Fruit fly (Drosophila melanogaster) whole organism, embryonic: Measurements from ENCODE around the gene CG13801.

ENCODE experiments used
- Bteb2 ChIP-seq: fragments of 200-800 bp; sonication (Bioruptor generic); optimal IDR thresholded peaks from 2 replicates; lab custom pipeline; 2016; ENCODE audit warnings: missing biosample characterization, missing genetic modification characterization
- CG10147 ChIP-seq: fragments of 200-800 bp; sonication (Bioruptor generic); optimal IDR thresholded peaks from 2 replicates; lab custom pipeline; 2019; ENCODE audit warnings: missing biosample characterization, mild to moderate bottlenecking, missing genetic modification characterization, moderate library complexity
- CG10565 ChIP-seq: fragments of 200-800 bp; sonication (Bioruptor generic); optimal IDR thresholded peaks from 3 replicates; lab custom pipeline; 2016; ENCODE audit warnings: missing biosample characterization, mild to moderate bottlenecking, missing genetic modification characterization
- CG10654 ChIP-seq: fragments of 200-800 bp; sonication (Bioruptor generic); optimal IDR thresholded peaks from 2 replicates; lab custom pipeline; 2016; ENCODE audit warnings: missing biosample characterization, missing genetic modification characterization
- CG11085 ChIP-seq: fragments of 200-800 bp; sonication (Bioruptor generic); IDR thresholded peaks from 2 replicates; pipeline ENCODE4 v1.3.6; 2022; ENCODE audit warnings: missing biosample characterization, missing genetic modification characterization
- CG11560 ChIP-seq: fragments of 200-800 bp; sonication (Bioruptor generic); IDR thresholded peaks from 3 replicates; pipeline ENCODE4 v1.3.6; 2022; ENCODE audit warnings: missing biosample characterization, missing genetic modification characterization
- CG12236 ChIP-seq: fragments of 200-800 bp; sonication (Bioruptor generic); optimal IDR thresholded peaks from 2 replicates; lab custom pipeline; 2016; ENCODE audit warnings: missing biosample characterization, missing genetic modification characterization
- CG13123 ChIP-seq: fragments of 200-800 bp; sonication (Bioruptor generic); optimal IDR thresholded peaks from 2 replicates; lab custom pipeline; 2016; ENCODE audit warnings: missing biosample characterization, missing genetic modification characterization
- CG14441 ChIP-seq: fragments of 200-800 bp; sonication (Bioruptor generic); IDR thresholded peaks from 2 replicates; pipeline ENCODE4 v1.3.6; 2022; ENCODE audit warnings: missing biosample characterization, missing genetic modification characterization
- CG14667 ChIP-seq: fragments of 200-800 bp; sonication (Bioruptor generic); IDR thresholded peaks from 2 replicates; pipeline ENCODE4 v1.3.6; 2022; ENCODE audit warnings: missing biosample characterization, missing genetic modification characterization
- CG17802 ChIP-seq: fragments of 200-800 bp; sonication (Bioruptor generic); optimal IDR thresholded peaks from 2 replicates; lab custom pipeline; 2018; ENCODE audit warnings: missing biosample characterization, mild to moderate bottlenecking, missing genetic modification characterization, moderate library complexity
- CG2202 ChIP-seq: fragments of 200-800 bp; sonication (Bioruptor generic); optimal IDR thresholded peaks from 2 replicates; lab custom pipeline; 2018; ENCODE audit warnings: missing biosample characterization, mild to moderate bottlenecking, missing genetic modification characterization
- CG3163 ChIP-seq: fragments of 200-800 bp; sonication (Bioruptor generic); optimal IDR thresholded peaks from 3 replicates; lab custom pipeline; 2016; ENCODE audit warnings: missing biosample characterization, missing genetic modification characterization
- CG4617 ChIP-seq: fragments of 200-800 bp; sonication (Bioruptor generic); optimal IDR thresholded peaks from 3 replicates; lab custom pipeline; 2016; ENCODE audit warnings: missing biosample characterization, missing genetic modification characterization, borderline replicate concordance
- CG6689 ChIP-seq: fragments of 200-800 bp; sonication (Bioruptor generic); IDR thresholded peaks from 2 replicates; pipeline ENCODE4 v1.3.6; 2022; ENCODE audit warnings: missing biosample characterization, missing genetic modification characterization
- CG6813 ChIP-seq: fragments of 200-800 bp; sonication (Bioruptor generic); optimal IDR thresholded peaks from 2 replicates; lab custom pipeline; 2017; ENCODE audit warnings: missing biosample characterization, missing genetic modification characterization, mild to moderate bottlenecking, moderate library complexity, missing genetic modification reagents
- CG8089 ChIP-seq: fragments of 200-800 bp; sonication (Bioruptor generic); optimal IDR thresholded peaks from 3 replicates; lab custom pipeline; 2016; ENCODE audit warnings: missing biosample characterization, missing genetic modification characterization
- CG9609 ChIP-seq: fragments of 200-800 bp; sonication (Bioruptor generic); optimal IDR thresholded peaks from 3 replicates; lab custom pipeline; 2016; ENCODE audit warnings: missing biosample characterization, missing genetic modification characterization
- CG9876 ChIP-seq: fragments of 200-800 bp; sonication (Bioruptor generic); optimal IDR thresholded peaks from 2 replicates; lab custom pipeline; 2016; ENCODE audit warnings: missing biosample characterization, missing genetic modification characterization
- Camta ChIP-seq: fragments of 200-800 bp; sonication (Bioruptor generic); optimal IDR thresholded peaks from 2 replicates; lab custom pipeline; 2016; ENCODE audit warnings: missing biosample characterization, missing genetic modification characterization
- Chrac-16 ChIP-seq: fragments of 200-800 bp; sonication (Bioruptor generic); optimal IDR thresholded peaks from 3 replicates; lab custom pipeline; 2016; ENCODE audit warnings: missing biosample characterization, missing genetic modification characterization
- D19B ChIP-seq: fragments of 200-800 bp; sonication (Bioruptor generic); optimal IDR thresholded peaks from 2 replicates; lab custom pipeline; 2017; ENCODE audit warnings: missing biosample characterization, mild to moderate bottlenecking, missing genetic modification characterization
- Dek ChIP-seq: fragments of 200-800 bp; sonication (Bioruptor generic); optimal IDR thresholded peaks from 3 replicates; lab custom pipeline; 2019; ENCODE audit warnings: missing biosample characterization, mild to moderate bottlenecking, missing genetic modification characterization, moderate library complexity
- H15 ChIP-seq: fragments of 200-800 bp; sonication (Bioruptor generic); IDR thresholded peaks from 3 replicates; pipeline ENCODE4 v1.3.6; 2022; ENCODE audit warnings: missing biosample characterization, missing genetic modification characterization
- HLH54F ChIP-seq: fragments of 200-800 bp; sonication (Bioruptor generic); optimal IDR thresholded peaks from 3 replicates; lab custom pipeline; 2016; ENCODE audit warnings: missing biosample characterization, missing genetic modification characterization
- HLHmδ ChIP-seq: fragments of 200-800 bp; sonication (Bioruptor generic); optimal IDR thresholded peaks from 2 replicates; lab custom pipeline; 2018; ENCODE audit warnings: missing biosample characterization, mild to moderate bottlenecking, missing genetic modification characterization, moderate library complexity
- Hr78 ChIP-seq, 2 experiments: fragments of 200-800 bp in 1 of 2; fragments of >200 bp in 1 of 2; sonication (Bioruptor generic) in 1 of 2; optimal IDR thresholded peaks; 2 replicates each; lab custom pipeline; 2017 to 2019; ENCODE audit warnings: missing biosample characterization in 2 of 2, missing genetic modification characterization in 2 of 2, mild to moderate bottlenecking in 1 of 2, moderate library complexity in 1 of 2
- Hsf ChIP-seq: fragments of 200-800 bp; sonication (Bioruptor generic); optimal IDR thresholded peaks from 3 replicates; lab custom pipeline; 2016; ENCODE audit warnings: missing biosample characterization, missing genetic modification characterization
- Kr ChIP-seq: fragments of 200-800 bp; sonication (Bioruptor generic); optimal IDR thresholded peaks from 2 replicates; lab custom pipeline; 2017; ENCODE audit warnings: missing biosample characterization, mild to moderate bottlenecking, missing genetic modification characterization
- Meics ChIP-seq: fragments of 200-800 bp; sonication (Bioruptor generic); optimal IDR thresholded peaks from 2 replicates; lab custom pipeline; 2017; ENCODE audit warnings: missing biosample characterization, mild to moderate bottlenecking, missing genetic modification characterization
- Nf-YC ChIP-seq: fragments of 200-800 bp; optimal IDR thresholded peaks from 3 replicates; lab custom pipeline; 2019; ENCODE audit warnings: missing biosample characterization, mild to moderate bottlenecking, missing genetic modification characterization, moderate library complexity
- Usf ChIP-seq: fragments of 200-800 bp; sonication (Bioruptor generic); optimal IDR thresholded peaks from 2 replicates; lab custom pipeline; 2017; ENCODE audit warnings: missing genotype, missing biosample characterization, missing genetic modification characterization
- ase ChIP-seq: fragments of 200-800 bp; sonication (Bioruptor generic); IDR thresholded peaks from 3 replicates; pipeline ENCODE4 v1.3.6; 2022; ENCODE audit warnings: missing biosample characterization, missing genetic modification characterization
- bab2 ChIP-seq: fragments of 200-800 bp; sonication (Bioruptor generic); optimal IDR thresholded peaks from 2 replicates; lab custom pipeline; 2016; ENCODE audit warnings: missing biosample characterization, missing genetic modification characterization
- cato ChIP-seq: fragments of 200-800 bp; sonication (Bioruptor generic); optimal IDR thresholded peaks from 2 replicates; lab custom pipeline; 2016; ENCODE audit warnings: missing biosample characterization, missing genetic modification characterization, borderline replicate concordance
- chif ChIP-seq, 2 experiments: fragments of 200-800 bp; sonication (Bioruptor generic); optimal IDR thresholded peaks; 3 replicates each; lab custom pipeline; 2016; ENCODE audit warnings: missing biosample characterization in 2 of 2, missing genetic modification characterization in 2 of 2
- chinmo ChIP-seq: fragments of 200-800 bp; sonication (Bioruptor generic); IDR thresholded peaks from 4 replicates; pipeline ENCODE4 v1.3.6; 2022; ENCODE audit warnings: missing biosample characterization, missing genetic modification characterization; ENCODE audit not compliant: partially characterized antibody
- disco-r ChIP-seq: fragments of 200-800 bp; sonication (Bioruptor generic); optimal IDR thresholded peaks from 2 replicates; lab custom pipeline; 2016; ENCODE audit warnings: missing biosample characterization, missing genetic modification characterization
- dm ChIP-seq: fragments of 200-800 bp; sonication (Bioruptor generic); optimal IDR thresholded peaks from 3 replicates; lab custom pipeline; 2016; ENCODE audit warnings: missing biosample characterization, missing genetic modification characterization
- esg ChIP-seq: fragments of 200-800 bp; sonication (Bioruptor generic); conservative IDR thresholded peaks from 2 replicates; pipeline ENCODE4 v1.3.6; 2022; ENCODE audit warnings: missing biosample characterization, missing genetic modification characterization
- fd3F ChIP-seq: fragments of 200-800 bp; sonication (Bioruptor generic); optimal IDR thresholded peaks from 2 replicates; lab custom pipeline; 2018; ENCODE audit warnings: missing biosample characterization, mild to moderate bottlenecking, missing genetic modification characterization, moderate library complexity
- fu2 ChIP-seq: fragments of 200-800 bp; sonication (Bioruptor generic); optimal IDR thresholded peaks from 2 replicates; lab custom pipeline; 2016; ENCODE audit warnings: missing biosample characterization, missing genetic modification characterization
- gsb-n ChIP-seq: fragments of 200-800 bp; sonication (Bioruptor generic); optimal IDR thresholded peaks from 3 replicates; lab custom pipeline; 2018; ENCODE audit warnings: missing biosample characterization, mild to moderate bottlenecking, missing genetic modification characterization
- lilli ChIP-seq: fragments of 200-800 bp; sonication (Bioruptor generic); optimal IDR thresholded peaks from 3 replicates; lab custom pipeline; 2016; ENCODE audit warnings: missing biosample characterization, missing genetic modification characterization
- lov ChIP-seq, 2 experiments: fragments of 200-800 bp in 1 of 2; fragments of >200 bp in 1 of 2; sonication (Bioruptor generic) in 1 of 2; IDR thresholded peaks in 1 of 2; optimal IDR thresholded peaks in 1 of 2; 2 replicates in 1 of 2; 3 replicates in 1 of 2; pipeline versions ENCODE4 v1.3.6 to Lab custom; 2017 to 2022; ENCODE audit warnings: missing biosample characterization in 1 of 2, missing genetic modification characterization in 1 of 2
- nerfin-1 ChIP-seq: fragments of 200-800 bp; sonication (Bioruptor generic); optimal IDR thresholded peaks from 3 replicates; lab custom pipeline; 2019; ENCODE audit warnings: missing biosample characterization, mild to moderate bottlenecking, missing genetic modification characterization, moderate library complexity
- org-1 ChIP-seq: fragments of 200-800 bp; sonication (Bioruptor generic); optimal IDR thresholded peaks from 2 replicates; lab custom pipeline; 2017; ENCODE audit warnings: missing biosample characterization, missing genetic modification characterization
- pros ChIP-seq: fragments of 200-800 bp; sonication (Bioruptor generic); optimal IDR thresholded peaks from 3 replicates; lab custom pipeline; 2019; ENCODE audit warnings: missing biosample characterization, mild to moderate bottlenecking, missing genetic modification characterization, moderate library complexity
- row ChIP-seq: fragments of 200-800 bp; sonication (Bioruptor generic); IDR thresholded peaks from 3 replicates; pipeline ENCODE4 v1.3.6; 2022; ENCODE audit warnings: missing biosample characterization, missing genetic modification characterization
- sisA ChIP-seq: fragments of 200-800 bp; sonication (Bioruptor generic); IDR thresholded peaks from 2 replicates; pipeline ENCODE4 v1.3.6; 2022; ENCODE audit warnings: missing biosample characterization, missing genetic modification characterization

Gene CG13801

dm6 chr3L:2411564-2412080 lies 51.3 kb downstream of the CG13801 start:
- TF ChIP-seq sisA (no peak; the same call in 1 of the 2 replicates), CG6689 (GFP tag; lab: Robert Waterston, UW) (peak; percentile 16; the same call in 1 of the 2 replicates), CG14441 (GFP tag; lab: Robert Waterston, UW) (0 out of 2 replicates have a peak, but pooled peaks have one; percentile 35), HLH54F (no peak), gsb-n (tag; lab: Kevin White, UChicago) (no peak), Hr78 (GFP tag; optimal IDR thresholded peaks at IDR 0.05; lab: Kevin White, UChicago) (no peak), fu2 (GFP tag; lab: Kevin White, UChicago) (no peak), Kr (no peak), CG9609 (GFP tag; lab: Kevin White, UChicago) (no peak), CG10654 (no peak), CG9876 (no peak), Nf-YC (tag; lab: Kevin White, UChicago) (peak; percentile 19), HLHmδ (GFP tag; lab: Kevin White, UChicago) (no peak), fd3F (GFP tag; lab: Kevin White, UChicago) (peak; percentile 44), cato (GFP tag; lab: Kevin White, UChicago) (no peak), pros (GFP tag; lab: Kevin White, UChicago) (no peak), Bteb2 (no peak), dm (GFP tag; lab: Kevin White, UChicago) (no peak), lov (optimal IDR thresholded peaks at IDR 0.05; lab: Kevin White, UChicago) (no peak), lov (GFP tag; IDR thresholded peaks at IDR 0.05; lab: Robert Waterston, UW) (no peak), CG11085 (no peak), Hsf (GFP tag; lab: Kevin White, UChicago) (peak; percentile 36), CG10147 (GFP tag; lab: Kevin White, UChicago) (peak; percentile 65), CG6813 (GFP tag; lab: Kevin White, UChicago) (peak; percentile 35), lilli (GFP tag; lab: Kevin White, UChicago) (peak; percentile 41), CG4617 (GFP tag; lab: Kevin White, UChicago) (no peak), disco-r (no peak), CG2202 (tag; lab: Kevin White, UChicago) (no peak), Usf (GFP tag; lab: Kevin White, UChicago) (no peak), org-1 (GFP tag; lab: Kevin White, UChicago) (no peak), nerfin-1 (tag; lab: Kevin White, UChicago) (no peak), CG3163 (peak; percentile 53), chif (GFP tag; optimal IDR thresholded peaks at IDR 0.05; lab: Kevin White, UChicago) (no peak), CG13123 (GFP tag; lab: Kevin White, UChicago) (no peak), CG10565 (GFP tag; lab: Kevin White, UChicago) (no peak), Camta (GFP tag; lab: Kevin White, UChicago) (no peak), CG12236 (GFP tag; lab: Kevin White, UChicago) (no peak), CG17802 (tag; lab: Kevin White, UChicago) (no peak), Dek (tag; lab: Kevin White, UChicago) (no peak), bab2 (GFP tag; lab: Kevin White, UChicago) (no peak), chinmo (GFP tag; lab: Robert Waterston, UW) (no peak), esg (GFP tag; lab: Robert Waterston, UW) (peak; percentile 16; the same call in 1 of the 2 replicates), Meics (GFP tag; lab: Kevin White, UChicago) (peak; percentile 69), ase (GFP tag; lab: Robert Waterston, UW) (0 out of 3 replicates have a peak, but pooled peaks have one; percentile 31), row (GFP tag; lab: Robert Waterston, UW) (peak; percentile 71), CG11560 (tag; lab: Robert Waterston, UW) (no peak), Chrac-16 (GFP tag; lab: Kevin White, UChicago) (peak; percentile 11), H15 (GFP tag; lab: Robert Waterston, UW) (no peak), CG14667 (GFP tag; lab: Robert Waterston, UW) (no peak), D19B (GFP tag; lab: Kevin White, UChicago) (no peak), CG8089 (GFP tag; lab: Kevin White, UChicago) (no peak)
